Fruit fly (Drosophila melanogaster) whole organism, embryonic: ENCODE measurements around the gene Tsr1.
A peak's percentile ranks its signal among the peaks of the same experiment; 100 is the strongest.

Experiments
- Ada2b ChIP-seq: fragments of 200-800 bp; sonication (Bioruptor generic); IDR thresholded peaks from 2 replicates; pipeline ENCODE4 v1.3.6; 2022; ENCODE audit warnings: missing biosample characterization, missing genetic modification characterization
- Asciz ChIP-seq: fragments of 200-800 bp; sonication (Bioruptor generic); optimal IDR thresholded peaks from 2 replicates; lab custom pipeline; 2017; ENCODE audit warnings: missing biosample characterization, mild to moderate bottlenecking, missing genetic modification characterization, missing genetic modification reagents
- BEAF-32 ChIP-seq: fragments of 200-800 bp; sonication (Bioruptor generic); optimal IDR thresholded peaks from 3 replicates; lab custom pipeline; 2017; ENCODE audit warnings: missing biosample characterization, missing genetic modification characterization, mild to moderate bottlenecking, moderate library complexity, missing genetic modification reagents
- CG10366 ChIP-seq: fragments of 200-800 bp; sonication (Bioruptor generic); IDR thresholded peaks from 2 replicates; pipeline ENCODE4 v1.3.6; 2022; ENCODE audit warnings: missing biosample characterization, missing genetic modification characterization
- CG12155 ChIP-seq: fragments of 200-800 bp; sonication (Bioruptor generic); optimal IDR thresholded peaks from 3 replicates; lab custom pipeline; 2016; ENCODE audit warnings: missing biosample characterization, missing genetic modification characterization
- CG12769 ChIP-seq: fragments of 200-800 bp; sonication (Bioruptor generic); optimal IDR thresholded peaks from 2 replicates; lab custom pipeline; 2019; ENCODE audit warnings: missing biosample characterization, mild to moderate bottlenecking, missing genetic modification characterization, moderate library complexity
- CG14667 ChIP-seq: fragments of 200-800 bp; sonication (Bioruptor generic); IDR thresholded peaks from 2 replicates; pipeline ENCODE4 v1.3.6; 2022; ENCODE audit warnings: missing biosample characterization, missing genetic modification characterization
- CG15011 ChIP-seq: fragments of 200-800 bp; sonication (Bioruptor generic); optimal IDR thresholded peaks from 3 replicates; lab custom pipeline; 2018; ENCODE audit warnings: missing biosample characterization, mild to moderate bottlenecking, missing genetic modification characterization
- CG17359 ChIP-seq: fragments of 200-800 bp; sonication (Bioruptor generic); optimal IDR thresholded peaks from 3 replicates; lab custom pipeline; 2018; ENCODE audit warnings: missing biosample characterization, mild to moderate bottlenecking, missing genetic modification characterization, moderate library complexity
- CG17612 ChIP-seq: fragments of 200-800 bp; sonication (Bioruptor generic); IDR thresholded peaks from 2 replicates; pipeline ENCODE4 v1.3.6; 2022; ENCODE audit warnings: missing biosample characterization, missing genetic modification characterization
- CG1792 ChIP-seq: fragments of 200-800 bp; sonication (Bioruptor generic); optimal IDR thresholded peaks from 2 replicates; lab custom pipeline; 2016; ENCODE audit warnings: missing biosample characterization, missing genetic modification characterization
- CG30403 ChIP-seq: fragments of 200-800 bp; sonication (Bioruptor generic); optimal IDR thresholded peaks from 3 replicates; lab custom pipeline; 2016; ENCODE audit warnings: missing biosample characterization, missing genetic modification characterization
- CG32772 ChIP-seq: fragments of 200-800 bp; sonication (Bioruptor generic); IDR thresholded peaks from 2 replicates; pipeline ENCODE4 v1.3.6; 2022; ENCODE audit warnings: missing biosample characterization, missing genetic modification characterization
- CG34376 ChIP-seq: fragments of 200-800 bp; sonication (Bioruptor generic); optimal IDR thresholded peaks from 2 replicates; lab custom pipeline; 2018; ENCODE audit warnings: missing biosample characterization, mild to moderate bottlenecking, missing genetic modification characterization
- CG4360 ChIP-seq: fragments of 200-800 bp; sonication (Bioruptor generic); IDR thresholded peaks from 2 replicates; pipeline ENCODE4 v1.3.6; 2022; ENCODE audit warnings: missing biosample characterization, missing genetic modification characterization
- CG8478 ChIP-seq: fragments of >200 bp; optimal IDR thresholded peaks from 2 replicates; lab custom pipeline; 2018
- Deaf1 ChIP-seq: fragments of 200-800 bp; optimal IDR thresholded peaks from 3 replicates; lab custom pipeline; 2019; ENCODE audit warnings: missing biosample characterization, mild to moderate bottlenecking, missing genetic modification characterization, moderate library complexity
- Dek ChIP-seq: fragments of 200-800 bp; sonication (Bioruptor generic); optimal IDR thresholded peaks from 3 replicates; lab custom pipeline; 2019; ENCODE audit warnings: missing biosample characterization, mild to moderate bottlenecking, missing genetic modification characterization, moderate library complexity
- Drgx ChIP-seq: fragments of 200-800 bp; sonication (Bioruptor generic); IDR thresholded peaks from 2 replicates; pipeline ENCODE4 v1.3.6; 2022; ENCODE audit warnings: missing biosample characterization, missing genetic modification characterization
- E2f1 ChIP-seq: fragments of 200-800 bp; sonication (Bioruptor generic); IDR thresholded peaks from 2 replicates; pipeline ENCODE4 v1.3.6; 2022; ENCODE audit warnings: missing biosample characterization, missing genetic modification characterization
- HLH3B ChIP-seq: fragments of 200-800 bp; sonication (Bioruptor generic); IDR thresholded peaks from 2 replicates; pipeline ENCODE4 v1.3.6; 2022; ENCODE audit warnings: missing biosample characterization, missing genetic modification characterization
- HmgZ ChIP-seq: fragments of 200-800 bp; sonication (Bioruptor generic); optimal IDR thresholded peaks from 2 replicates; lab custom pipeline; 2018; ENCODE audit warnings: missing biosample characterization, mild to moderate bottlenecking, missing genetic modification characterization
- Hr51 ChIP-seq, 2 experiments: fragments of 200-800 bp; sonication (Bioruptor generic); optimal IDR thresholded peaks; 2 replicates in 1 of 2; 3 replicates in 1 of 2; lab custom pipeline; 2016 to 2018; ENCODE audit warnings: missing biosample characterization in 2 of 2, missing genetic modification characterization in 2 of 2, mild to moderate bottlenecking in 1 of 2, moderate library complexity in 1 of 2
- MESR4 ChIP-seq: fragments of 200-800 bp; sonication (Bioruptor generic); optimal IDR thresholded peaks from 2 replicates; lab custom pipeline; 2018; ENCODE audit warnings: missing biosample characterization, mild to moderate bottlenecking, missing genetic modification characterization, moderate library complexity
- NFAT ChIP-seq: fragments of 200-800 bp; sonication (Bioruptor generic); IDR thresholded peaks from 2 replicates; pipeline ENCODE4 v1.3.6; 2022; ENCODE audit warnings: missing biosample characterization, missing genetic modification characterization
- Xbp1 ChIP-seq: fragments of 200-800 bp; sonication (Bioruptor generic); optimal IDR thresholded peaks from 3 replicates; lab custom pipeline; 2016; ENCODE audit warnings: missing biosample characterization, mild to moderate bottlenecking, missing genetic modification characterization
- ap ChIP-seq: fragments of 200-800 bp; sonication (Bioruptor generic); IDR thresholded peaks from 2 replicates; pipeline ENCODE4 v1.3.6; 2022; ENCODE audit warnings: missing biosample characterization, missing genetic modification characterization
- bsh ChIP-seq, 2 experiments: fragments of 200-800 bp; sonication (Bioruptor generic); optimal IDR thresholded peaks; 2 replicates each; lab custom pipeline; 2017 to 2018; ENCODE audit warnings: mild to moderate bottlenecking in 2 of 2, missing biosample characterization in 2 of 2, missing genetic modification characterization in 2 of 2, moderate library complexity in 1 of 2
- ci ChIP-seq: fragments of 200-800 bp; sonication (Bioruptor generic); IDR thresholded peaks from 3 replicates; pipeline ENCODE4 v1.3.6; 2022; ENCODE audit warnings: missing biosample characterization, missing genetic modification characterization
- dati ChIP-seq: fragments of 200-800 bp; sonication (Bioruptor generic); IDR thresholded peaks from 2 replicates; pipeline ENCODE4 v1.3.6; 2022; ENCODE audit warnings: missing biosample characterization, missing genetic modification characterization
- dmrt11E ChIP-seq: fragments of 200-800 bp; sonication (Bioruptor generic); optimal IDR thresholded peaks from 3 replicates; lab custom pipeline; 2018; ENCODE audit warnings: missing biosample characterization, mild to moderate bottlenecking, missing genetic modification characterization, moderate library complexity
- dmrt99B ChIP-seq: fragments of 200-800 bp; sonication (Bioruptor generic); optimal IDR thresholded peaks from 2 replicates; lab custom pipeline; 2018; ENCODE audit warnings: missing biosample characterization, mild to moderate bottlenecking, missing genetic modification characterization, moderate library complexity
- emc ChIP-seq: fragments of 200-800 bp; sonication (Bioruptor generic); optimal IDR thresholded peaks from 2 replicates; lab custom pipeline; 2016; ENCODE audit warnings: missing biosample characterization, missing genetic modification characterization
- ems ChIP-seq: fragments of 200-800 bp; sonication (Bioruptor generic); optimal IDR thresholded peaks from 3 replicates; lab custom pipeline; 2016; ENCODE audit warnings: missing biosample characterization, missing genetic modification characterization
- ewg ChIP-seq: fragments of 200-800 bp; sonication (Bioruptor generic); optimal IDR thresholded peaks from 3 replicates; lab custom pipeline; 2017; ENCODE audit warnings: mild to moderate bottlenecking, missing biosample characterization, missing genetic modification reagents, missing genetic modification characterization
- fu2 ChIP-seq: fragments of 200-800 bp; sonication (Bioruptor generic); optimal IDR thresholded peaks from 2 replicates; lab custom pipeline; 2016; ENCODE audit warnings: missing biosample characterization, missing genetic modification characterization
- her ChIP-seq: fragments of 200-800 bp; sonication (Bioruptor generic); optimal IDR thresholded peaks from 2 replicates; lab custom pipeline; 2016; ENCODE audit warnings: missing biosample characterization, missing genetic modification characterization
- lbe ChIP-seq: fragments of 200-800 bp; sonication (Bioruptor generic); optimal IDR thresholded peaks from 2 replicates; lab custom pipeline; 2016; ENCODE audit warnings: missing biosample characterization, mild to moderate bottlenecking, missing genetic modification characterization
- mld ChIP-seq: fragments of 200-800 bp; sonication (Bioruptor generic); IDR thresholded peaks from 3 replicates; pipeline ENCODE4 v1.3.6; 2022; ENCODE audit warnings: missing biosample characterization, missing genetic modification characterization; ENCODE audit not compliant: partially characterized antibody
- nau ChIP-seq: fragments of 200-800 bp; sonication (Bioruptor generic); optimal IDR thresholded peaks from 3 replicates; lab custom pipeline; 2017; ENCODE audit warnings: missing biosample characterization, mild to moderate bottlenecking, missing genetic modification characterization, missing genetic modification reagents
- onecut ChIP-seq: fragments of 200-800 bp; sonication (Bioruptor generic); IDR thresholded peaks from 2 replicates; pipeline ENCODE4 v1.3.6; 2022; ENCODE audit warnings: missing biosample characterization, missing genetic modification characterization
- ranshi ChIP-seq: fragments of 200-800 bp; sonication (Bioruptor generic); IDR thresholded peaks from 2 replicates; pipeline ENCODE4 v1.3.6; 2022; ENCODE audit warnings: missing biosample characterization, missing genetic modification characterization
- slou ChIP-seq: fragments of 200-800 bp; sonication (Bioruptor generic); optimal IDR thresholded peaks from 3 replicates; lab custom pipeline; 2016; ENCODE audit warnings: missing biosample characterization, missing genetic modification characterization
- toy ChIP-seq: fragments of 200-800 bp; sonication (Bioruptor generic); IDR thresholded peaks from 2 replicates; pipeline ENCODE4 v1.3.6; 2022; ENCODE audit warnings: missing biosample characterization, missing genetic modification characterization
- zen ChIP-seq: fragments of 200-800 bp; sonication (Bioruptor generic); optimal IDR thresholded peaks from 3 replicates; lab custom pipeline; 2018; ENCODE audit warnings: missing biosample characterization, mild to moderate bottlenecking, missing genetic modification characterization, moderate library complexity
- zf30C ChIP-seq: fragments of 200-800 bp; sonication (Bioruptor generic); optimal IDR thresholded peaks from 3 replicates; lab custom pipeline; 2018; ENCODE audit warnings: missing biosample characterization, mild to moderate bottlenecking, missing genetic modification characterization
- zfh1 ChIP-seq: fragments of 200-800 bp; sonication (Bioruptor generic); IDR thresholded peaks from 3 replicates; pipeline ENCODE4 v1.3.6; 2022; ENCODE audit warnings: missing biosample characterization, missing genetic modification characterization

The Tsr1 gene

dm6 chr3L:21346463-21347196 lies 11.6 kb downstream of the Tsr1 start (continued):
- TF ChIP-seq BEAF-32 (peak; percentile 16), CG4360 (peak; percentile 93), ewg (GFP tag; lab: Kevin White, UChicago) (peak; percentile 73)

dm6 chr3L:21347197-21347831 lies 12.3 kb downstream of the Tsr1 start:
- TF ChIP-seq dmrt99B (tag; lab: Kevin White, UChicago) (peak; percentile 82), CG17612 (GFP tag; lab: Robert Waterston, UW) (no peak), CG14667 (GFP tag; lab: Robert Waterston, UW) (peak; percentile 25; the same call in 1 of the 2 replicates), Dek (no peak), slou (GFP tag; lab: Kevin White, UChicago) (no peak), toy (no peak), CG1792 (GFP tag; lab: Kevin White, UChicago) (no peak), ci (GFP tag; lab: Robert Waterston, UW) (peak; percentile 59; the same call in 2 of the 3 replicates), lbe (no peak), CG12155 (peak; percentile 8), zfh1 (GFP tag; lab: Robert Waterston, UW) (no peak), NFAT (GFP tag; lab: Robert Waterston, UW) (no peak), ranshi (no peak), E2f1 (GFP tag; lab: Robert Waterston, UW) (peak; percentile 46), bsh (GFP tag; optimal IDR thresholded peaks at IDR 0.05; lab: Kevin White, UChicago) (peak; percentile 44 to 45), zen (tag; lab: Kevin White, UChicago) (no peak), nau (GFP tag; lab: Kevin White, UChicago) (peak; percentile 15), Asciz (GFP tag; lab: Kevin White, UChicago) (peak; percentile 74), onecut (GFP tag; lab: Robert Waterston, UW) (peak; percentile 16; the same call in 1 of the 2 replicates), dmrt11E (tag; lab: Kevin White, UChicago) (peak; percentile 7), her (GFP tag; lab: Kevin White, UChicago) (peak; percentile 35), CG10366 (GFP tag; lab: Robert Waterston, UW) (peak; percentile 35; the same call in 1 of the 2 replicates), MESR4 (no peak), ems (GFP tag; lab: Kevin White, UChicago) (peak; percentile 66), CG12769 (tag; lab: Kevin White, UChicago) (no peak), Drgx (peak; percentile 45; the same call in 1 of the 2 replicates), HmgZ (tag; lab: Kevin White, UChicago) (no peak), Hr51 (GFP tag; optimal IDR thresholded peaks at IDR 0.05; lab: Kevin White, UChicago) (peak; percentile 34 to 65), CG32772 (GFP tag; lab: Robert Waterston, UW) (no peak), dati (no peak), Xbp1 (GFP tag; lab: Kevin White, UChicago) (peak; percentile 68), CG8478 (lab: Kevin White, UChicago) (no peak), zf30C (GFP tag; lab: Kevin White, UChicago) (no peak), Deaf1 (tag; lab: Kevin White, UChicago) (no peak), CG15011 (GFP tag; lab: Kevin White, UChicago) (no peak), fu2 (GFP tag; lab: Kevin White, UChicago) (peak; percentile 32), emc (GFP tag; lab: Kevin White, UChicago) (peak; percentile 7), mld (GFP tag; lab: Robert Waterston, UW) (no peak), CG17359 (peak; percentile 48), ap (GFP tag; lab: Robert Waterston, UW) (no peak), Ada2b (GFP tag; lab: Robert Waterston, UW) (peak; percentile 30; the same call in 1 of the 2 replicates), CG30403 (peak; percentile 68), CG34376 (GFP tag; lab: Kevin White, UChicago) (no peak), HLH3B (peak; percentile 59; the same call in 1 of the 2 replicates)
